Fruit fly (Drosophila melanogaster): ENCODE measurements around the gene CG18754.
A peak's percentile ranks its signal among the peaks of the same experiment; 100 is the strongest.

Gene CG18754

DNA sequence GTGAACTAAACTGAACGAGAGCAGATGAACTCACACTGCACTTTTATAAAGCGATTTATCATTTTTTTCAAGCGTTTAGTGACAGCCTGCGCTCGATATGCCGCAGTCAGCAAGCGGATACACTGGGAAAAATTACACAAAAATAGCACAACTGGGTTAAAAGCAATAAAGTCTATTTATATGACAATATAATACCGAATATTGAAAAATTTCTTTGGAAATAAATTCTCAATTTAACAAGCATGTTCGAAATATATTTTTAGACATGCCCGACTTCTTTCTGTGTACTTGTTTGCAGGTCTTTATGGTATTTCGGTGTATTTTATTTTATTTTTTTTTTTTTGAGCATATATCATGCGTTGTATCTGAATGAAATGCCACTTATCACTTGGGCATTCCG lies 30.0 kb downstream of the CG18754 start (continued):
- peak; percentile 20; the same call in 1 of the 2 replicates for TF ChIP-seq CG9215 (GFP tag; IDR thresholded peaks at IDR 0.05)
- peak; percentile 59 for TF ChIP-seq ATbp (GFP tag; optimal IDR thresholded peaks at IDR 0.05)
- TF ChIP-seq dm (GFP tag; optimal IDR thresholded peaks at IDR 0.05): no peak
- TF ChIP-seq cg (GFP tag; optimal IDR thresholded peaks at IDR 0.05): no peak
- 0 out of 2 replicates have a peak, but pooled peaks have one; percentile 18 for TF ChIP-seq CG1024 (GFP tag; IDR thresholded peaks at IDR 0.05)
- no peak for TF ChIP-seq her (GFP tag; optimal IDR thresholded peaks at IDR 0.05)
- no peak for TF ChIP-seq crp (GFP tag; optimal IDR thresholded peaks at IDR 0.05)
- peak; percentile 70 for TF ChIP-seq Oli (tag; optimal IDR thresholded peaks at IDR 0.05)
- TF ChIP-seq Sin3A (optimal IDR thresholded peaks at IDR 0.05): no peak
- no peak for TF ChIP-seq CG12104 (GFP tag; optimal IDR thresholded peaks at IDR 0.05)
- peak in 1 of 2 experiments; percentile 77 for TF ChIP-seq Hr51 (GFP tag; optimal IDR thresholded peaks at IDR 0.05)
- TF ChIP-seq trh (GFP tag; optimal IDR thresholded peaks at IDR 0.05): no peak
- TF ChIP-seq Dek (tag; optimal IDR thresholded peaks at IDR 0.05): peak; percentile 35
- TF ChIP-seq CG31441 (GFP tag; IDR thresholded peaks at IDR 0.05): peak; percentile 74
- TF ChIP-seq cad (GFP tag; optimal IDR thresholded peaks at IDR 0.05): no peak
- TF ChIP-seq CG10979 (tag; optimal IDR thresholded peaks at IDR 0.05): peak; percentile 67
- TF ChIP-seq CG2116 (GFP tag; optimal IDR thresholded peaks at IDR 0.05): no peak
- peak; percentile 43 for TF ChIP-seq Mes4 (GFP tag; optimal IDR thresholded peaks at IDR 0.05)
- no peak for TF ChIP-seq z (GFP tag; IDR thresholded peaks at IDR 0.05)
- no peak for TF ChIP-seq sr (GFP tag; IDR thresholded peaks at IDR 0.05)
- no peak for TF ChIP-seq Bgb (GFP tag; IDR thresholded peaks at IDR 0.05; ENCODE audit: partially characterized antibody)
- no peak for TF ChIP-seq Trl (optimal IDR thresholded peaks at IDR 0.05)
- peak; percentile 49 for TF ChIP-seq Trl (GFP tag; optimal IDR thresholded peaks at IDR 0.05)
- TF ChIP-seq Fer1 (GFP tag; optimal IDR thresholded peaks at IDR 0.05): no peak
- peak; percentile 36; the same call in 1 of the 2 replicates for TF ChIP-seq Nf-YA (GFP tag; IDR thresholded peaks at IDR 0.05)
- TF ChIP-seq gem (tag; optimal IDR thresholded peaks at IDR 0.05): peak; percentile 84
- no peak for TF ChIP-seq prd (optimal IDR thresholded peaks at IDR 0.05)
- TF ChIP-seq prd (GFP tag; IDR thresholded peaks at IDR 0.05): peak; percentile 77
- TF ChIP-seq Dfd (GFP tag; optimal IDR thresholded peaks at IDR 0.05): no peak
- TF ChIP-seq MBD-R2 (GFP tag; IDR thresholded peaks at IDR 0.05): no peak
- TF ChIP-seq CG32532 (GFP tag; IDR thresholded peaks at IDR 0.05): no peak
- TF ChIP-seq Blimp-1 (GFP tag; optimal IDR thresholded peaks at IDR 0.05): peak; percentile 69
- no peak for TF ChIP-seq grn (GFP tag; optimal IDR thresholded peaks at IDR 0.05)
- no peak for TF ChIP-seq da (GFP tag; optimal IDR thresholded peaks at IDR 0.05)
- TF ChIP-seq CG4328 (GFP tag; optimal IDR thresholded peaks at IDR 0.05): no peak
- TF ChIP-seq nau (GFP tag; optimal IDR thresholded peaks at IDR 0.05): peak; percentile 82
- peak; percentile 39 for TF ChIP-seq CG12769 (tag; optimal IDR thresholded peaks at IDR 0.05)
- TF ChIP-seq Bdp1 (GFP tag; optimal IDR thresholded peaks at IDR 0.05): peak; percentile 41
- TF ChIP-seq Ptx1 (GFP tag; IDR thresholded peaks at IDR 0.05): peak; percentile 65
- no peak for TF ChIP-seq tna (GFP tag; IDR thresholded peaks at IDR 0.05; ENCODE audit: partially characterized antibody)
- TF ChIP-seq CG8944 (GFP tag; optimal IDR thresholded peaks at IDR 0.05): peak; percentile 47
- no peak for TF ChIP-seq CG11723 (GFP tag; optimal IDR thresholded peaks at IDR 0.05)
- TF ChIP-seq CG16815 (GFP tag; optimal IDR thresholded peaks at IDR 0.05): peak; percentile 47
- no peak for TF ChIP-seq CkIIα-i1 (GFP tag; IDR thresholded peaks at IDR 0.05)
- TF ChIP-seq Stat92E (GFP tag; optimal IDR thresholded peaks at IDR 0.05): no peak
- no peak for TF ChIP-seq vfl (GFP tag; optimal IDR thresholded peaks at IDR 0.05)
- peak; percentile 47; the same call in 1 of the 2 replicates for TF ChIP-seq CG11696 (GFP tag; IDR thresholded peaks at IDR 0.05)
- TF ChIP-seq Fer2 (tag; optimal IDR thresholded peaks at IDR 0.05): no peak
- TF ChIP-seq psq (GFP tag; optimal IDR thresholded peaks at IDR 0.05): no peak
- no peak for TF ChIP-seq Tbp (GFP tag; optimal IDR thresholded peaks at IDR 0.05)
- 0 out of 2 replicates have a peak, but pooled peaks have one; percentile 13 for TF ChIP-seq Rx (GFP tag; IDR thresholded peaks at IDR 0.05)
- peak; percentile 30 for TF ChIP-seq CG33213 (GFP tag; optimal IDR thresholded peaks at IDR 0.05)
